Fruit fly (Drosophila melanogaster) whole organism, embryonic: ENCODE results near the gene deltaCOP.

ENCODE experiments used
- CG17912 ChIP-seq: fragments of 200-800 bp; sonication (Bioruptor generic); optimal IDR thresholded peaks from 2 replicates; lab custom pipeline; 2018; ENCODE audit warnings: missing biosample characterization, mild to moderate bottlenecking, missing genetic modification characterization
- CG2712 ChIP-seq: fragments of 200-800 bp; optimal IDR thresholded peaks from 3 replicates; lab custom pipeline; 2019; ENCODE audit warnings: missing biosample characterization, mild to moderate bottlenecking, missing genetic modification characterization, moderate library complexity
- CG34224 ChIP-seq: fragments of 200-800 bp; sonication (Bioruptor generic); IDR thresholded peaks from 3 replicates; pipeline ENCODE4 v1.3.6; 2022; ENCODE audit warnings: missing biosample characterization, missing genetic modification characterization; ENCODE audit not compliant: partially characterized antibody
- YL-1 ChIP-seq: fragments of 200-800 bp; sonication (Bioruptor generic); optimal IDR thresholded peaks from 3 replicates; lab custom pipeline; 2017; ENCODE audit warnings: missing biosample characterization, mild to moderate bottlenecking, missing genetic modification characterization
- al ChIP-seq: fragments of 200-800 bp; sonication (Bioruptor generic); IDR thresholded peaks from 2 replicates; pipeline ENCODE4 v1.3.6; 2022; ENCODE audit warnings: missing biosample characterization, missing genetic modification characterization

DNA sequence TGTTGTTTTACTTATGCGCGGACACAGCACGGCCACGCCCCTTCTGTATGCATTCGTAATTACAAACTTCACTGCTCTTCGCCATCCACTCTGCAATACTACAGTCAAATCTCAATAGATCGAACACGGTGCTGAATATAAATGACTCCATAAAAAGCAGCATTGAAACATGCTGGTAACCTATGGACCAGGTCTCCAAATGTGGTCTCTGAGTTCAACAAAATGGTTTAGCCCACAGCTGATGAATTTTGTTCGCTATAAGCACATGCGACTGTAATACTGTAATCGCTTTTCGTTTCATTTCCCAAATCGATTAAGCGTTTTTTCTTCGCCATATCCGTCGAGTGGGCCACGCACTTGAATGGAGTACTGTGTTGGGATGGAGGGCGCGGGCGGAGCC is 35.8 kb upstream of the deltaCOP start:
- no peak for TF ChIP-seq al (GFP tag; lab: Robert Waterston, UW)
- TF ChIP-seq YL-1 (GFP tag; lab: Kevin White, UChicago) = no peak
- no peak for TF ChIP-seq CG2712
- no peak for TF ChIP-seq CG17912
- TF ChIP-seq CG34224 (GFP tag; lab: Robert Waterston, UW) = no peak
